Fruit fly (Drosophila melanogaster) whole organism, prepupa: ENCODE results near the gene bc10.

Source experiments
- Blimp-1 ChIP-seq: fragments of 200-800 bp; sonication (Bioruptor generic); optimal IDR thresholded peaks from 3 replicates; lab custom pipeline; 2017; ENCODE audit warnings: missing biosample characterization, missing genetic modification characterization, mild to moderate bottlenecking, moderate library complexity, missing genetic modification reagents
- CG10669 ChIP-seq: fragments of 200-800 bp; sonication (Bioruptor generic); optimal IDR thresholded peaks from 3 replicates; lab custom pipeline; 2018; ENCODE audit warnings: missing biosample characterization, mild to moderate bottlenecking, missing genetic modification characterization, moderate library complexity
- CG11294 ChIP-seq: fragments of 200-800 bp; sonication (Bioruptor generic); IDR thresholded peaks from 2 replicates; pipeline ENCODE4 v1.3.6; 2022; ENCODE audit warnings: missing biosample characterization, missing genetic modification characterization
- CG11762 ChIP-seq: fragments of 200-800 bp; sonication (Bioruptor generic); optimal IDR thresholded peaks from 3 replicates; lab custom pipeline; 2016; ENCODE audit warnings: missing biosample characterization, missing genetic modification characterization; ENCODE audit not compliant: insufficient read depth
- CG1621 ChIP-seq: fragments of 200-800 bp; sonication (Bioruptor generic); optimal IDR thresholded peaks from 3 replicates; lab custom pipeline; 2018; ENCODE audit warnings: missing biosample characterization, mild to moderate bottlenecking, missing genetic modification characterization
- CG16779 ChIP-seq: fragments of 200-800 bp; sonication (Bioruptor generic); optimal IDR thresholded peaks from 3 replicates; lab custom pipeline; 2017; ENCODE audit warnings: missing biosample characterization, mild to moderate bottlenecking, missing genetic modification characterization
- CG3032 ChIP-seq: fragments of 200-800 bp; optimal IDR thresholded peaks from 2 replicates; lab custom pipeline; 2019; ENCODE audit warnings: missing biosample characterization, mild to moderate bottlenecking, missing genetic modification characterization, moderate library complexity
- CG31627 ChIP-seq: fragments of 200-800 bp; sonication (Bioruptor generic); optimal IDR thresholded peaks from 3 replicates; lab custom pipeline; 2016; ENCODE audit warnings: missing biosample characterization, missing genetic modification characterization
- CG3919 ChIP-seq: fragments of 200-800 bp; sonication (Bioruptor generic); optimal IDR thresholded peaks from 3 replicates; lab custom pipeline; 2016; ENCODE audit warnings: missing biosample characterization, missing genetic modification characterization
- CG4318 ChIP-seq: fragments of 200-800 bp; sonication (Bioruptor generic); optimal IDR thresholded peaks from 3 replicates; lab custom pipeline; 2017; ENCODE audit warnings: missing biosample characterization, mild to moderate bottlenecking, missing genetic modification characterization
- CG6276 ChIP-seq: fragments of 200-800 bp; sonication (Bioruptor generic); optimal IDR thresholded peaks from 2 replicates; lab custom pipeline; 2017; ENCODE audit warnings: missing biosample characterization, mild to moderate bottlenecking, missing genetic modification characterization
- CG6808 ChIP-seq: fragments of 200-800 bp; sonication (Bioruptor generic); optimal IDR thresholded peaks from 3 replicates; lab custom pipeline; 2017; ENCODE audit warnings: missing biosample characterization, missing genetic modification characterization, mild to moderate bottlenecking, moderate library complexity, missing genetic modification reagents
- CG6854 ChIP-seq: fragments of 200-800 bp; sonication (Bioruptor generic); optimal IDR thresholded peaks from 2 replicates; lab custom pipeline; 2017; ENCODE audit warnings: missing biosample characterization, mild to moderate bottlenecking, missing genetic modification characterization
- CG7368 ChIP-seq: fragments of 200-800 bp; sonication (Bioruptor generic); optimal IDR thresholded peaks from 3 replicates; lab custom pipeline; 2016; ENCODE audit warnings: missing biosample characterization, missing genetic modification characterization
- CG8119 ChIP-seq: fragments of 200-800 bp; sonication (Bioruptor generic); IDR thresholded peaks from 3 replicates; pipeline ENCODE4 v1.3.6; 2022; ENCODE audit warnings: missing biosample characterization, missing genetic modification characterization
- CG8319 ChIP-seq: fragments of 200-800 bp; sonication (Bioruptor generic); optimal IDR thresholded peaks from 3 replicates; lab custom pipeline; 2016; ENCODE audit warnings: missing biosample characterization, missing genetic modification characterization
- CG8632 ChIP-seq: fragments of 200-800 bp; sonication (Bioruptor generic); optimal IDR thresholded peaks from 3 replicates; lab custom pipeline; 2016; ENCODE audit warnings: missing biosample characterization, missing genetic modification characterization
- Eip75B ChIP-seq: fragments of 200-800 bp; sonication (Bioruptor generic); optimal IDR thresholded peaks from 3 replicates; lab custom pipeline; 2016; ENCODE audit warnings: missing biosample characterization, missing genetic modification characterization
- Eip93F ChIP-seq: fragments of 200-800 bp; sonication (Bioruptor generic); optimal IDR thresholded peaks from 2 replicates; lab custom pipeline; 2016; ENCODE audit warnings: missing biosample characterization, mild to moderate bottlenecking, missing genetic modification characterization
- Ets21C ChIP-seq: fragments of 200-800 bp; sonication (Bioruptor generic); optimal IDR thresholded peaks from 3 replicates; lab custom pipeline; 2016; ENCODE audit warnings: missing biosample characterization, missing genetic modification characterization
- Gug ChIP-seq: fragments of 200-800 bp; sonication (Bioruptor generic); IDR thresholded peaks from 2 replicates; pipeline ENCODE4 v1.3.6; 2022; ENCODE audit warnings: missing biosample characterization, missing genetic modification characterization
- Hr38 ChIP-seq: sonication (Bioruptor generic); optimal IDR thresholded peaks from 2 replicates; lab custom pipeline; 2016; ENCODE audit warnings: missing biosample characterization, missing genetic modification characterization
- Hr39 ChIP-seq: fragments of 200-800 bp; sonication (Bioruptor generic); optimal IDR thresholded peaks from 2 replicates; lab custom pipeline; 2016; ENCODE audit warnings: missing biosample characterization, missing genetic modification characterization
- Lpt ChIP-seq: fragments of 200-800 bp; sonication (Bioruptor generic); optimal IDR thresholded peaks from 3 replicates; lab custom pipeline; 2016; ENCODE audit warnings: missing biosample characterization, missing genetic modification characterization
- Smox ChIP-seq: fragments of 200-800 bp; sonication (Bioruptor generic); optimal IDR thresholded peaks from 3 replicates; lab custom pipeline; 2016; ENCODE audit warnings: missing biosample characterization, missing genetic modification characterization
- Sox14 ChIP-seq: fragments of 200-800 bp; sonication (Bioruptor generic); optimal IDR thresholded peaks from 3 replicates; lab custom pipeline; 2016; ENCODE audit warnings: missing biosample characterization, missing genetic modification characterization
- achi ChIP-seq: fragments of 200-800 bp; sonication (Bioruptor generic); optimal IDR thresholded peaks from 3 replicates; lab custom pipeline; 2016; ENCODE audit warnings: missing biosample characterization, missing genetic modification characterization
- cyc ChIP-seq: fragments of 200-800 bp; sonication (Bioruptor generic); optimal IDR thresholded peaks from 3 replicates; lab custom pipeline; 2016; ENCODE audit warnings: missing biosample characterization, missing genetic modification characterization
- dac ChIP-seq: fragments of 200-800 bp; sonication (Bioruptor generic); optimal IDR thresholded peaks from 2 replicates; lab custom pipeline; 2017; ENCODE audit warnings: missing biosample characterization, mild to moderate bottlenecking, missing genetic modification characterization
- dsx ChIP-seq: fragments of 200-800 bp; optimal IDR thresholded peaks from 3 replicates; lab custom pipeline; 2019; ENCODE audit warnings: missing biosample characterization, mild to moderate bottlenecking, missing genetic modification characterization, moderate library complexity; ENCODE audit not compliant: poor library complexity, severe bottlenecking
- eg ChIP-seq: fragments of 200-800 bp; sonication (Bioruptor generic); IDR thresholded peaks from 3 replicates; pipeline ENCODE4 v1.3.6; 2022; ENCODE audit warnings: missing biosample characterization, missing genetic modification characterization
- esn ChIP-seq: fragments of 200-800 bp; sonication (Bioruptor generic); optimal IDR thresholded peaks from 2 replicates; lab custom pipeline; 2016; ENCODE audit warnings: missing biosample characterization, mild to moderate bottlenecking, missing genetic modification characterization, moderate library complexity
- fd85E ChIP-seq: fragments of 200-800 bp; sonication (Bioruptor generic); optimal IDR thresholded peaks from 3 replicates; lab custom pipeline; 2016; ENCODE audit warnings: missing biosample characterization, missing genetic modification characterization
- fkh ChIP-seq: fragments of 200-800 bp; sonication (Bioruptor generic); optimal IDR thresholded peaks from 3 replicates; lab custom pipeline; 2017; ENCODE audit warnings: missing biosample characterization, mild to moderate bottlenecking, missing genetic modification characterization, moderate library complexity
- lz ChIP-seq: fragments of 200-800 bp; sonication (Bioruptor generic); optimal IDR thresholded peaks from 3 replicates; lab custom pipeline; 2016; ENCODE audit warnings: missing biosample characterization, missing genetic modification characterization
- net ChIP-seq: fragments of 200-800 bp; sonication (Bioruptor generic); optimal IDR thresholded peaks from 3 replicates; lab custom pipeline; 2016; ENCODE audit warnings: missing biosample characterization, missing genetic modification characterization
- pdm3 ChIP-seq: fragments of 200-800 bp; sonication (Bioruptor generic); optimal IDR thresholded peaks from 3 replicates; lab custom pipeline; 2016; ENCODE audit warnings: missing biosample characterization, missing genetic modification characterization
- salr ChIP-seq, 2 experiments: fragments of 200-800 bp; sonication (Bioruptor generic); optimal IDR thresholded peaks; 3 replicates each; lab custom pipeline; 2016 to 2018; ENCODE audit warnings: missing biosample characterization in 2 of 2, missing genetic modification characterization in 2 of 2, mild to moderate bottlenecking in 1 of 2
- spab ChIP-seq: fragments of 200-800 bp; sonication (Bioruptor generic); optimal IDR thresholded peaks from 2 replicates; lab custom pipeline; 2017; ENCODE audit warnings: missing biosample characterization, mild to moderate bottlenecking, missing genetic modification characterization, missing genetic modification reagents
- ss ChIP-seq, 2 experiments: fragments of 200-800 bp; sonication (Bioruptor generic); optimal IDR thresholded peaks; 2 replicates in 1 of 2; 3 replicates in 1 of 2; lab custom pipeline; 2017 to 2018; ENCODE audit warnings: mild to moderate bottlenecking in 2 of 2, missing biosample characterization in 2 of 2, missing genetic modification characterization in 2 of 2, moderate library complexity in 1 of 2
- topi ChIP-seq: fragments of 200-800 bp; sonication (Bioruptor generic); optimal IDR thresholded peaks from 3 replicates; lab custom pipeline; 2016; ENCODE audit warnings: missing biosample characterization, missing genetic modification characterization
- vri ChIP-seq: fragments of 200-800 bp; sonication (Bioruptor generic); optimal IDR thresholded peaks from 3 replicates; lab custom pipeline; 2016; ENCODE audit warnings: missing biosample characterization, mild to moderate bottlenecking, missing genetic modification characterization

Gene bc10

DNA sequence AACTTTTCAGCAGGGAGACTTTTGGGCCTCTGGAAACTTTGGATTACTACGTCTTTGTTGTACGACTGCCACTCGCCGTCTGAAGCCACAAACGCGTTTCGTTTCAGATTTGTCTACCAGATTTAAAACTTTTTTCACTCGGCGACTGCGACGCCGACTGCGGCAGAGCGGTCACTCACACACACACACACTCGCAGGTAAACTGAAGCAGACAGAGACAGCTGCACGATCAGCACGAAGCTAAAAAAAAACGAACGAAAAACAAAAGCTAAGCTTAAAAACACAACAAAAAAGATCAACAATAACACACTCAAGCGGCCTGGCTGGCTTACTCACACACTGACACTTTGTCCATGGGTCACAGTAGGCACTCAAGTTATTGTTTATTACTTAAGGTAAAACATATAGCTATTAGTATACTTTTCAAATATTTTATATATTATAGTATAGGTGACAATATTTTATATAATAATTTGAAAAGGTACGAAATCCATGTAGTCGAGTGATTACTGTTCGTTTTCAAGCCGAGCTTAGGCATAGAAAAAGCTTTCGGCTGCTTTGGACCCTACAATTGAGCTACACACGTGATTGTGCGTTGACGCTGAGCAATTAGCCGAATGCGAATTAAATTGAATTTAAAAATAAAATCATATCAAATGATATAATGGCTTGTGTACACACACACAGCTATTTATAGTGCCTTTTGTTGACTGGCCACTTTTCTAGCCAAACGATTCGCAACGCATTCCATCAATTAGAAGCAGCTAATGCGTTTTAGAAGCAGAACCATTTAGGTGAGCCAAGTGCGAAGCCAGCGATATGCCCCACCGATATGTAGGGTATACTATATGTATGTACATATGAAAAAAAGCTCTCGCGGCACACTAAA lies 12.5 kb downstream of the bc10 start, which contains the start of gene Msr-110 (continued):
- TF ChIP-seq Hr38 (GFP tag; lab: Kevin White, UChicago) (no peak), CG8319 (GFP tag; lab: Kevin White, UChicago) (peak; percentile 70), Lpt (peak; percentile 93), Smox (GFP tag; lab: Kevin White, UChicago) (peak; percentile 83), CG31627 (GFP tag; lab: Kevin White, UChicago) (peak; percentile 63), Gug (GFP tag; lab: Robert Waterston, UW) (peak; percentile 83), CG11294 (GFP tag; lab: Robert Waterston, UW) (peak; percentile 92), CG6808 (GFP tag; lab: Kevin White, UChicago) (peak; percentile 96), Eip93F (GFP tag; lab: Kevin White, UChicago) (peak; percentile 82), Ets21C (peak; percentile 50), CG1621 (tag; lab: Kevin White, UChicago) (peak; percentile 98), eg (GFP tag; lab: Robert Waterston, UW) (peak; percentile 95), CG10669 (GFP tag; lab: Kevin White, UChicago) (peak; percentile 92)

- no peak for TF ChIP-seq achi (GFP tag; lab: Kevin White, UChicago)
- no peak for TF ChIP-seq salr (GFP tag; optimal IDR thresholded peaks at IDR 0.05; lab: Kevin White, UChicago)
- no peak for TF ChIP-seq lz (GFP tag; lab: Kevin White, UChicago)
- TF ChIP-seq fkh (GFP tag; lab: Kevin White, UChicago), result no peak
- TF ChIP-seq topi (GFP tag; lab: Kevin White, UChicago), result no peak
- no peak for TF ChIP-seq CG3032
- no peak for TF ChIP-seq Hr38 (GFP tag; lab: Kevin White, UChicago)
- TF ChIP-seq ss (GFP tag; optimal IDR thresholded peaks at IDR 0.05; lab: Kevin White, UChicago), result no peak
- TF ChIP-seq Eip75B (GFP tag; lab: Kevin White, UChicago), result no peak
- no peak for TF ChIP-seq CG31627 (GFP tag; lab: Kevin White, UChicago)
- TF ChIP-seq esn (GFP tag; lab: Kevin White, UChicago), result no peak
- TF ChIP-seq Smox (GFP tag; lab: Kevin White, UChicago), result no peak
- no peak for TF ChIP-seq net (GFP tag; lab: Kevin White, UChicago)
Observed at dm6 chr3L:5578595-5578994, 13.6 kb downstream of the bc10 start.

dm6 chr3L:5579762-5580161 lies 14.7 kb downstream of the bc10 start:
- no peak for TF ChIP-seq achi (GFP tag; lab: Kevin White, UChicago)
- TF ChIP-seq CG16779 (tag; lab: Kevin White, UChicago), result peak; percentile 59
- no peak for TF ChIP-seq CG6808 (GFP tag; lab: Kevin White, UChicago)
- no peak for TF ChIP-seq CG3032
- TF ChIP-seq topi (GFP tag; lab: Kevin White, UChicago), result no peak
- no peak for TF ChIP-seq CG3919 (GFP tag; lab: Kevin White, UChicago)
- TF ChIP-seq CG7368 (GFP tag; lab: Kevin White, UChicago), result no peak
- TF ChIP-seq Hr38 (GFP tag; lab: Kevin White, UChicago), result no peak
- no peak for TF ChIP-seq fd85E (GFP tag; lab: Kevin White, UChicago)
- TF ChIP-seq pdm3 (GFP tag; lab: Kevin White, UChicago), result no peak
- TF ChIP-seq CG10669 (GFP tag; lab: Kevin White, UChicago), result no peak
- TF ChIP-seq cyc (GFP tag; lab: Kevin White, UChicago), result no peak
- no peak for TF ChIP-seq Ets21C
- TF ChIP-seq Gug (GFP tag; lab: Robert Waterston, UW), result 0 out of 2 replicates have a peak, but pooled peaks have one; percentile 31
- no peak for TF ChIP-seq CG11762 (GFP tag; lab: Kevin White, UChicago)
- no peak for TF ChIP-seq Blimp-1 (GFP tag; lab: Kevin White, UChicago)
- no peak for TF ChIP-seq vri (GFP tag; lab: Kevin White, UChicago)
- TF ChIP-seq dsx (GFP tag; lab: Kevin White, UChicago), result no peak
- TF ChIP-seq CG1621 (tag; lab: Kevin White, UChicago), result no peak
- no peak for TF ChIP-seq salr (GFP tag; optimal IDR thresholded peaks at IDR 0.05; lab: Kevin White, UChicago)
- TF ChIP-seq CG11294 (GFP tag; lab: Robert Waterston, UW), result peak; percentile 39; the same call in 1 of the 2 replicates
- no peak for TF ChIP-seq CG6854 (GFP tag; lab: Kevin White, UChicago)
- peak; percentile 92 for TF ChIP-seq CG6276
- no peak for TF ChIP-seq CG4318
- no peak for TF ChIP-seq Hr39 (GFP tag; lab: Kevin White, UChicago)
- no peak for TF ChIP-seq Sox14
- peak; percentile 92 for TF ChIP-seq eg (GFP tag; lab: Robert Waterston, UW)
- no peak for TF ChIP-seq spab (GFP tag; lab: Kevin White, UChicago)
- no peak for TF ChIP-seq lz (GFP tag; lab: Kevin White, UChicago)
- TF ChIP-seq net (GFP tag; lab: Kevin White, UChicago), result peak; percentile 54
- TF ChIP-seq ss (GFP tag; optimal IDR thresholded peaks at IDR 0.05; lab: Kevin White, UChicago), result no peak
- peak; percentile 7 for TF ChIP-seq dac (GFP tag; lab: Kevin White, UChicago)
- peak; percentile 92 for TF ChIP-seq CG8119 (GFP tag; lab: Robert Waterston, UW)
- TF ChIP-seq CG8632, result no peak
